Fruit fly (Drosophila melanogaster): Measurements from ENCODE around the gene CG13738.

DNA sequence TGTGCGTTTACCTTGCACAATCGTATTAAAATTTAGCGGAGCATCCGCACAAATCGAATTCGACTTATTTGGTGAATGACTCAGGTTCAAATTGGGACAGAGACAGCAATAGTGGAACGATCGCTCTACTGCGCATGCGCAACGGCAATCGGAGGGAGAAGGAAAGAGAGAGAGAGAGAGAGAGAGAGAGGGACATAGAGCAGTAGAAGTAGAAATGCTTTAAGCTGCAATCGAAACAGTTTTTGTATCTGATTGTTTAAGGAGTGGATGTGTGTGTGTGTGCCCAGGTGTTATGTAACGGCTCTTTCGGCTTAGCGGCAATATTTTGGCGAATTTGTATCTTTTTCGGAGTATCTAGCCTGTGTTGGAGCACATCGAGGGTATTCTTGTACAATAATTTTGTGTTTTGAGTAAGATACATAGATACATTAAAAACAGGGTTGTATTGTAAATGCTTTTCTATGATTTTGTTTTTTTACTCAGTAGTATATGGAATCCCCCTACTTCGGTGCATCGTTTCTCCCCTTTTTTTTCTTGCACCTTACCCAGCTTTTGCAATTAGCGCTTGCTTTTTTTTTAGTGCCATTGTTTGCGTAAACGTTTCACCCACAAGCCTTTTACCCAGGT is 23.7 kb downstream of the CG13738 start:
- no peak for TF ChIP-seq ttk (optimal IDR thresholded peaks at IDR 0.05)
- TF ChIP-seq psq (optimal IDR thresholded peaks at IDR 0.05) = no peak
